Fruit fly (Drosophila melanogaster) whole organism, embryonic: ENCODE data around the gene CG15356.
A peak's percentile ranks its signal among the peaks of the same experiment; 100 is the strongest.

Source experiments
- B-H1 ChIP-seq: fragments of 200-800 bp; sonication (Bioruptor generic); IDR thresholded peaks from 3 replicates; pipeline ENCODE4 v1.3.6; 2022; ENCODE audit warnings: missing biosample characterization, missing genetic modification characterization
- Bdp1 ChIP-seq: fragments of 200-800 bp; sonication (Bioruptor generic); optimal IDR thresholded peaks from 3 replicates; lab custom pipeline; 2016; ENCODE audit warnings: missing biosample characterization, missing genetic modification characterization
- CG10321 ChIP-seq: fragments of 200-800 bp; sonication (Bioruptor generic); IDR thresholded peaks from 2 replicates; pipeline ENCODE4 v1.3.6; 2022; ENCODE audit warnings: missing biosample characterization, missing genetic modification characterization
- CG15514 ChIP-seq: fragments of 200-800 bp; sonication (Bioruptor generic); optimal IDR thresholded peaks from 3 replicates; lab custom pipeline; 2017; ENCODE audit warnings: missing biosample characterization, missing genetic modification characterization, mild to moderate bottlenecking, moderate library complexity, missing genetic modification reagents
- CG2712 ChIP-seq: fragments of 200-800 bp; optimal IDR thresholded peaks from 3 replicates; lab custom pipeline; 2019; ENCODE audit warnings: missing biosample characterization, mild to moderate bottlenecking, missing genetic modification characterization, moderate library complexity
- CG31388 ChIP-seq: fragments of 200-800 bp; sonication (Bioruptor generic); optimal IDR thresholded peaks from 2 replicates; lab custom pipeline; 2016; ENCODE audit warnings: missing biosample characterization, missing genetic modification characterization
- CG34376 ChIP-seq: fragments of 200-800 bp; sonication (Bioruptor generic); optimal IDR thresholded peaks from 2 replicates; lab custom pipeline; 2018; ENCODE audit warnings: missing biosample characterization, mild to moderate bottlenecking, missing genetic modification characterization
- CG4360 ChIP-seq: fragments of 200-800 bp; sonication (Bioruptor generic); IDR thresholded peaks from 2 replicates; pipeline ENCODE4 v1.3.6; 2022; ENCODE audit warnings: missing biosample characterization, missing genetic modification characterization
- CG4854 ChIP-seq: fragments of 200-800 bp; sonication (Bioruptor generic); optimal IDR thresholded peaks from 2 replicates; lab custom pipeline; 2016; ENCODE audit warnings: missing biosample characterization, missing genetic modification characterization, inconsistent platforms
- CG7963 ChIP-seq: fragments of 200-800 bp; sonication (Bioruptor generic); IDR thresholded peaks from 3 replicates; pipeline ENCODE4 v1.3.6; 2022; ENCODE audit warnings: missing biosample characterization, missing genetic modification characterization; ENCODE audit not compliant: partially characterized antibody
- CG8388 ChIP-seq: fragments of 200-800 bp; sonication (Bioruptor generic); optimal IDR thresholded peaks from 2 replicates; lab custom pipeline; 2019; ENCODE audit warnings: missing biosample characterization, mild to moderate bottlenecking, missing genetic modification characterization, moderate library complexity
- CG8765 ChIP-seq: fragments of 200-800 bp; sonication (Bioruptor generic); IDR thresholded peaks from 2 replicates; pipeline ENCODE4 v1.3.6; 2022; ENCODE audit warnings: missing biosample characterization, missing genetic modification characterization
- CG9609 ChIP-seq: fragments of 200-800 bp; sonication (Bioruptor generic); optimal IDR thresholded peaks from 3 replicates; lab custom pipeline; 2016; ENCODE audit warnings: missing biosample characterization, missing genetic modification characterization
- CHES-1-like ChIP-seq: fragments of 200-800 bp; sonication (Bioruptor generic); optimal IDR thresholded peaks from 2 replicates; lab custom pipeline; 2016; ENCODE audit warnings: missing biosample characterization, missing genetic modification characterization
- CrebB ChIP-seq: fragments of 200-800 bp; sonication (Bioruptor generic); optimal IDR thresholded peaks from 3 replicates; lab custom pipeline; 2018; ENCODE audit warnings: missing biosample characterization, mild to moderate bottlenecking, missing genetic modification characterization
- Dbx ChIP-seq: fragments of 200-800 bp; sonication (Bioruptor generic); IDR thresholded peaks from 3 replicates; pipeline ENCODE4 v1.3.6; 2022; ENCODE audit warnings: missing biosample characterization, missing genetic modification characterization
- Dfd ChIP-seq, 2 experiments: fragments of >200 bp; optimal IDR thresholded peaks; 2 replicates each; lab custom pipeline; 2017; ENCODE audit warnings: missing biosample characterization in 2 of 2, missing genetic modification characterization in 2 of 2
- Dp ChIP-seq: fragments of 200-800 bp; sonication (Bioruptor generic); optimal IDR thresholded peaks from 2 replicates; lab custom pipeline; 2018; ENCODE audit warnings: missing biosample characterization, mild to moderate bottlenecking, missing genetic modification characterization, moderate library complexity
- E2f2 ChIP-seq: fragments of 200-800 bp; sonication (Bioruptor generic); IDR thresholded peaks from 2 replicates; pipeline ENCODE4 v1.3.6; 2022; ENCODE audit warnings: missing biosample characterization, missing genetic modification characterization
- Eip74EF ChIP-seq, 2 experiments: fragments of 200-800 bp in 1 of 2; fragments of >200 bp in 1 of 2; sonication (Bioruptor generic) in 1 of 2; optimal IDR thresholded peaks; 2 replicates each; lab custom pipeline; 2017 to 2019; ENCODE audit warnings: missing biosample characterization in 2 of 2, missing genetic modification characterization in 2 of 2, mild to moderate bottlenecking in 1 of 2, moderate library complexity in 1 of 2
- Fer1 ChIP-seq: fragments of 200-800 bp; sonication (Bioruptor generic); optimal IDR thresholded peaks from 2 replicates; lab custom pipeline; 2017; ENCODE audit warnings: missing biosample characterization, mild to moderate bottlenecking, missing genetic modification characterization
- Kr ChIP-seq: fragments of 200-800 bp; sonication (Bioruptor generic); optimal IDR thresholded peaks from 2 replicates; lab custom pipeline; 2017; ENCODE audit warnings: missing biosample characterization, mild to moderate bottlenecking, missing genetic modification characterization
- Nf-YC ChIP-seq: fragments of 200-800 bp; optimal IDR thresholded peaks from 3 replicates; lab custom pipeline; 2019; ENCODE audit warnings: missing biosample characterization, mild to moderate bottlenecking, missing genetic modification characterization, moderate library complexity
- PHDP ChIP-seq: fragments of 200-800 bp; sonication (Bioruptor generic); optimal IDR thresholded peaks from 3 replicates; lab custom pipeline; 2018; ENCODE audit warnings: missing biosample characterization, mild to moderate bottlenecking, missing genetic modification characterization, moderate library complexity
- Scr ChIP-seq: fragments of 200-800 bp; sonication (Bioruptor generic); IDR thresholded peaks from 2 replicates; pipeline ENCODE4 v1.3.6; 2022; ENCODE audit warnings: missing biosample characterization, missing genetic modification characterization; ENCODE audit not compliant: partially characterized antibody
- ac ChIP-seq: fragments of 200-800 bp; sonication (Bioruptor generic); optimal IDR thresholded peaks from 3 replicates; lab custom pipeline; 2017; ENCODE audit warnings: missing biosample characterization, mild to moderate bottlenecking, missing genetic modification characterization
- al ChIP-seq: fragments of 200-800 bp; sonication (Bioruptor generic); IDR thresholded peaks from 2 replicates; pipeline ENCODE4 v1.3.6; 2022; ENCODE audit warnings: missing biosample characterization, missing genetic modification characterization
- ato ChIP-seq: fragments of 200-800 bp; sonication (Bioruptor generic); IDR thresholded peaks from 2 replicates; pipeline ENCODE4 v1.3.6; 2022; ENCODE audit warnings: missing biosample characterization, missing genetic modification characterization; ENCODE audit not compliant: partially characterized antibody
- caup ChIP-seq: fragments of 200-800 bp; sonication (Bioruptor generic); optimal IDR thresholded peaks from 3 replicates; lab custom pipeline; 2017; ENCODE audit warnings: missing biosample characterization, mild to moderate bottlenecking, missing genetic modification characterization, moderate library complexity; ENCODE audit not compliant: severe bottlenecking
- dati ChIP-seq: fragments of 200-800 bp; sonication (Bioruptor generic); IDR thresholded peaks from 2 replicates; pipeline ENCODE4 v1.3.6; 2022; ENCODE audit warnings: missing biosample characterization, missing genetic modification characterization
- fd64A ChIP-seq: fragments of 200-800 bp; sonication (Bioruptor generic); optimal IDR thresholded peaks from 3 replicates; lab custom pipeline; 2018; ENCODE audit warnings: missing biosample characterization, mild to moderate bottlenecking, missing genetic modification characterization
- fru ChIP-seq: fragments of >200 bp; optimal IDR thresholded peaks from 2 replicates; lab custom pipeline; 2017
- fu2 ChIP-seq: fragments of 200-800 bp; sonication (Bioruptor generic); optimal IDR thresholded peaks from 2 replicates; lab custom pipeline; 2016; ENCODE audit warnings: missing biosample characterization, missing genetic modification characterization
- gcm ChIP-seq: fragments of 200-800 bp; sonication (Bioruptor generic); optimal IDR thresholded peaks from 2 replicates; lab custom pipeline; 2019; ENCODE audit warnings: missing biosample characterization, mild to moderate bottlenecking, missing genetic modification characterization, moderate library complexity
- grn ChIP-seq: fragments of 200-800 bp; sonication (Bioruptor generic); optimal IDR thresholded peaks from 3 replicates; lab custom pipeline; 2017; ENCODE audit warnings: missing biosample characterization, missing genetic modification characterization
- gt ChIP-seq: fragments of 200-800 bp; sonication (Bioruptor generic); IDR thresholded peaks from 2 replicates; pipeline ENCODE4 v1.3.6; 2022; ENCODE audit warnings: missing biosample characterization, missing genetic modification characterization
- her ChIP-seq: fragments of 200-800 bp; sonication (Bioruptor generic); optimal IDR thresholded peaks from 2 replicates; lab custom pipeline; 2016; ENCODE audit warnings: missing biosample characterization, missing genetic modification characterization
- hkb ChIP-seq, 2 experiments: fragments of 200-800 bp in 1 of 2; fragments of >200 bp in 1 of 2; sonication (Bioruptor generic) in 1 of 2; IDR thresholded peaks in 1 of 2; optimal IDR thresholded peaks in 1 of 2; 2 replicates each; pipeline versions ENCODE4 v1.3.6 to Lab custom; 2017 to 2022; ENCODE audit warnings: missing biosample characterization in 1 of 2, missing genetic modification characterization in 1 of 2
- kah ChIP-seq: fragments of 200-800 bp; sonication (Bioruptor generic); optimal IDR thresholded peaks from 2 replicates; lab custom pipeline; 2018; ENCODE audit warnings: missing biosample characterization, mild to moderate bottlenecking, missing genetic modification characterization
- kni ChIP-seq: fragments of 200-800 bp; sonication (Bioruptor generic); optimal IDR thresholded peaks from 3 replicates; lab custom pipeline; 2017; ENCODE audit warnings: mild to moderate bottlenecking, missing biosample characterization, missing genetic modification reagents, missing genetic modification characterization
- mld ChIP-seq: fragments of 200-800 bp; sonication (Bioruptor generic); IDR thresholded peaks from 3 replicates; pipeline ENCODE4 v1.3.6; 2022; ENCODE audit warnings: missing biosample characterization, missing genetic modification characterization; ENCODE audit not compliant: partially characterized antibody
- nom ChIP-seq: fragments of 200-800 bp; sonication (Bioruptor generic); optimal IDR thresholded peaks from 2 replicates; lab custom pipeline; 2017; ENCODE audit warnings: missing biosample characterization, missing genetic modification characterization, mild to moderate bottlenecking, moderate library complexity, missing genetic modification reagents
- pum ChIP-seq: fragments of 200-800 bp; sonication (Bioruptor generic); optimal IDR thresholded peaks from 2 replicates; lab custom pipeline; 2016; ENCODE audit warnings: missing biosample characterization, missing genetic modification characterization
- repo ChIP-seq: fragments of 200-800 bp; sonication (Bioruptor generic); optimal IDR thresholded peaks from 2 replicates; lab custom pipeline; 2016; ENCODE audit warnings: missing biosample characterization, missing genetic modification characterization
- row ChIP-seq: fragments of 200-800 bp; sonication (Bioruptor generic); IDR thresholded peaks from 3 replicates; pipeline ENCODE4 v1.3.6; 2022; ENCODE audit warnings: missing biosample characterization, missing genetic modification characterization
- sob ChIP-seq: fragments of 200-800 bp; sonication (Bioruptor generic); IDR thresholded peaks from 2 replicates; pipeline ENCODE4 v1.3.6; 2022; ENCODE audit warnings: missing biosample characterization, missing genetic modification characterization
- sug ChIP-seq: fragments of 200-800 bp; optimal IDR thresholded peaks from 2 replicates; lab custom pipeline; 2019; ENCODE audit warnings: missing biosample characterization, mild to moderate bottlenecking, missing genetic modification characterization, moderate library complexity
- tap ChIP-seq: fragments of 200-800 bp; optimal IDR thresholded peaks from 3 replicates; lab custom pipeline; 2019; ENCODE audit warnings: missing biosample characterization, mild to moderate bottlenecking, missing genetic modification characterization, moderate library complexity
- vfl ChIP-seq: fragments of 200-800 bp; sonication (Bioruptor generic); optimal IDR thresholded peaks from 2 replicates; lab custom pipeline; 2016; ENCODE audit warnings: missing biosample characterization, missing genetic modification characterization
- zfh1 ChIP-seq: fragments of 200-800 bp; sonication (Bioruptor generic); IDR thresholded peaks from 3 replicates; pipeline ENCODE4 v1.3.6; 2022; ENCODE audit warnings: missing biosample characterization, missing genetic modification characterization

The CG15356 gene

dm6 chr2L:1981726-1982367, 1.3 kb upstream of the CG15356 start, which contains the start of gene CG7289 (continued):
- TF ChIP-seq Dbx (no peak), Nf-YC (no peak), CG31388 (GFP tag; lab: Kevin White, UChicago) (no peak), her (GFP tag; lab: Kevin White, UChicago) (no peak), Scr (peak; percentile 65), CG8765 (no peak), ato (GFP tag; lab: Robert Waterston, UW) (no peak), sug (tag; lab: Kevin White, UChicago) (peak; percentile 17), sob (GFP tag; lab: Robert Waterston, UW) (no peak), row (peak; percentile 70), Bdp1 (GFP tag; lab: Kevin White, UChicago) (no peak), repo (GFP tag; lab: Kevin White, UChicago) (no peak), CHES-1-like (no peak), Kr (GFP tag; lab: Kevin White, UChicago) (no peak), gt (no peak), PHDP (tag; lab: Kevin White, UChicago) (no peak), Fer1 (no peak), CG2712 (tag; lab: Kevin White, UChicago) (no peak), hkb (optimal IDR thresholded peaks at IDR 0.05; lab: Kevin White, UChicago) (no peak), hkb (GFP tag; IDR thresholded peaks at IDR 0.05; lab: Robert Waterston, UW) (no peak), CG4360 (GFP tag; lab: Robert Waterston, UW) (no peak), mld (GFP tag; lab: Robert Waterston, UW) (0 out of 3 replicates have a peak, but pooled peaks have one; percentile 38), dati (GFP tag; lab: Robert Waterston, UW) (no peak), nom (GFP tag; lab: Kevin White, UChicago) (no peak), Dfd (GFP tag; optimal IDR thresholded peaks at IDR 0.05; lab: Kevin White, UChicago) (no peak), Dp (peak; percentile 28), fd64A (GFP tag; lab: Kevin White, UChicago) (no peak), CG7963 (peak; percentile 52; the same call in 1 of the 3 replicates), vfl (GFP tag; lab: Kevin White, UChicago) (no peak), CG4854 (GFP tag; lab: Kevin White, UChicago) (no peak), ac (GFP tag; lab: Kevin White, UChicago) (no peak), CG10321 (GFP tag; lab: Robert Waterston, UW) (no peak), CG8388 (GFP tag; lab: Kevin White, UChicago) (no peak), zfh1 (GFP tag; lab: Robert Waterston, UW) (no peak), pum (no peak), E2f2 (GFP tag; lab: Robert Waterston, UW) (peak; percentile 42; the same call in 1 of the 2 replicates), CG9609 (GFP tag; lab: Kevin White, UChicago) (no peak), fru (lab: Kevin White, UChicago) (no peak), kah (GFP tag; lab: Kevin White, UChicago) (no peak), kni (no peak), tap (tag; lab: Kevin White, UChicago) (no peak), caup (no peak), grn (GFP tag; lab: Kevin White, UChicago) (no peak), al (GFP tag; lab: Robert Waterston, UW) (no peak), CrebB (tag; lab: Kevin White, UChicago) (no peak), gcm (GFP tag; lab: Kevin White, UChicago) (no peak), B-H1 (GFP tag; lab: Robert Waterston, UW) (no peak), Eip74EF (GFP tag; optimal IDR thresholded peaks at IDR 0.05; lab: Kevin White, UChicago) (no peak), fu2 (no peak), CG34376 (GFP tag; lab: Kevin White, UChicago) (no peak), CG15514 (GFP tag; lab: Kevin White, UChicago) (peak; percentile 29)
